Fruit fly (Drosophila melanogaster) whole organism, embryonic: ENCODE measurements around the gene CG10747.

ENCODE experiments used
- CG10462 ChIP-seq: fragments of 200-800 bp; sonication (Bioruptor generic); optimal IDR thresholded peaks from 2 replicates; lab custom pipeline; 2016; ENCODE audit warnings: missing biosample characterization, missing genetic modification characterization
- CG11695 ChIP-seq: fragments of 200-800 bp; sonication (Bioruptor generic); IDR thresholded peaks from 3 replicates; pipeline ENCODE4 v1.3.6; 2022; ENCODE audit warnings: missing biosample characterization, missing genetic modification characterization
- CG1233 ChIP-seq: fragments of 200-800 bp; sonication (Bioruptor generic); optimal IDR thresholded peaks from 4 replicates; lab custom pipeline; 2018; ENCODE audit warnings: missing biosample characterization, mild to moderate bottlenecking, missing genetic modification characterization
- CG13424 ChIP-seq: fragments of 200-800 bp; sonication (Bioruptor generic); optimal IDR thresholded peaks from 2 replicates; lab custom pipeline; 2019; ENCODE audit warnings: missing biosample characterization, mild to moderate bottlenecking, missing genetic modification characterization, moderate library complexity
- CG13624 ChIP-seq: fragments of 200-800 bp; sonication (Bioruptor generic); optimal IDR thresholded peaks from 2 replicates; lab custom pipeline; 2016; ENCODE audit warnings: missing biosample characterization, missing genetic modification characterization
- CG14441 ChIP-seq: fragments of 200-800 bp; sonication (Bioruptor generic); IDR thresholded peaks from 2 replicates; pipeline ENCODE4 v1.3.6; 2022; ENCODE audit warnings: missing biosample characterization, missing genetic modification characterization
- CG15514 ChIP-seq: fragments of 200-800 bp; sonication (Bioruptor generic); optimal IDR thresholded peaks from 3 replicates; lab custom pipeline; 2017; ENCODE audit warnings: missing biosample characterization, missing genetic modification characterization, mild to moderate bottlenecking, moderate library complexity, missing genetic modification reagents
- CG18619 ChIP-seq: fragments of 200-800 bp; sonication (Bioruptor generic); optimal IDR thresholded peaks from 3 replicates; lab custom pipeline; 2017; ENCODE audit warnings: missing biosample characterization, mild to moderate bottlenecking, missing genetic modification characterization
- CG33557 ChIP-seq: fragments of 200-800 bp; sonication (Bioruptor generic); optimal IDR thresholded peaks from 2 replicates; lab custom pipeline; 2019; ENCODE audit warnings: missing biosample characterization, mild to moderate bottlenecking, missing genetic modification characterization, moderate library complexity
- CG3407 ChIP-seq: fragments of 200-800 bp; sonication (Bioruptor generic); optimal IDR thresholded peaks from 2 replicates; lab custom pipeline; 2018; ENCODE audit warnings: missing biosample characterization, mild to moderate bottlenecking, missing genetic modification characterization
- CG3838 ChIP-seq: fragments of 200-800 bp; sonication (Bioruptor generic); optimal IDR thresholded peaks from 3 replicates; lab custom pipeline; 2016; ENCODE audit warnings: missing biosample characterization, missing genetic modification characterization
- CG6813 ChIP-seq: fragments of 200-800 bp; sonication (Bioruptor generic); optimal IDR thresholded peaks from 2 replicates; lab custom pipeline; 2017; ENCODE audit warnings: missing biosample characterization, missing genetic modification characterization, mild to moderate bottlenecking, moderate library complexity, missing genetic modification reagents
- CG9876 ChIP-seq: fragments of 200-800 bp; sonication (Bioruptor generic); optimal IDR thresholded peaks from 2 replicates; lab custom pipeline; 2016; ENCODE audit warnings: missing biosample characterization, missing genetic modification characterization
- Doc3 ChIP-seq: fragments of 200-800 bp; sonication (Bioruptor generic); IDR thresholded peaks from 3 replicates; pipeline ENCODE4 v1.3.6; 2022; ENCODE audit warnings: missing biosample characterization, missing genetic modification characterization; ENCODE audit not compliant: partially characterized antibody
- Eip74EF ChIP-seq, 2 experiments: fragments of 200-800 bp in 1 of 2; fragments of >200 bp in 1 of 2; sonication (Bioruptor generic) in 1 of 2; optimal IDR thresholded peaks; 2 replicates each; lab custom pipeline; 2017 to 2019; ENCODE audit warnings: missing biosample characterization in 2 of 2, missing genetic modification characterization in 2 of 2, mild to moderate bottlenecking in 1 of 2, moderate library complexity in 1 of 2
- Hmr ChIP-seq: fragments of 200-800 bp; sonication (Bioruptor generic); optimal IDR thresholded peaks from 3 replicates; lab custom pipeline; 2017; ENCODE audit warnings: mild to moderate bottlenecking, missing biosample characterization, missing genetic modification reagents, missing genetic modification characterization
- Lhr ChIP-seq: fragments of 200-800 bp; sonication (Bioruptor generic); optimal IDR thresholded peaks from 3 replicates; lab custom pipeline; 2017; ENCODE audit warnings: mild to moderate bottlenecking, missing biosample characterization, missing genetic modification reagents, missing genetic modification characterization
- Meics ChIP-seq: fragments of 200-800 bp; sonication (Bioruptor generic); optimal IDR thresholded peaks from 2 replicates; lab custom pipeline; 2017; ENCODE audit warnings: missing biosample characterization, mild to moderate bottlenecking, missing genetic modification characterization
- Myb ChIP-seq: fragments of 200-800 bp; sonication (Bioruptor generic); optimal IDR thresholded peaks from 2 replicates; lab custom pipeline; 2016; ENCODE audit warnings: missing biosample characterization, missing genetic modification characterization
- Nf-YC ChIP-seq: fragments of 200-800 bp; optimal IDR thresholded peaks from 3 replicates; lab custom pipeline; 2019; ENCODE audit warnings: missing biosample characterization, mild to moderate bottlenecking, missing genetic modification characterization, moderate library complexity
- Optix ChIP-seq: fragments of 200-800 bp; sonication (Bioruptor generic); IDR thresholded peaks from 3 replicates; pipeline ENCODE4 v1.3.6; 2022; ENCODE audit warnings: missing biosample characterization, missing genetic modification characterization
- TFAM ChIP-seq: fragments of 200-800 bp; sonication (Bioruptor generic); optimal IDR thresholded peaks from 2 replicates; lab custom pipeline; 2017; ENCODE audit warnings: missing biosample characterization, missing genetic modification characterization, inconsistent platforms
- ap ChIP-seq: fragments of 200-800 bp; sonication (Bioruptor generic); IDR thresholded peaks from 2 replicates; pipeline ENCODE4 v1.3.6; 2022; ENCODE audit warnings: missing biosample characterization, missing genetic modification characterization
- az2 ChIP-seq: fragments of 200-800 bp; sonication (Bioruptor generic); optimal IDR thresholded peaks from 3 replicates; lab custom pipeline; 2016; ENCODE audit warnings: missing biosample characterization, missing genetic modification characterization
- br ChIP-seq: fragments of >200 bp; optimal IDR thresholded peaks from 2 replicates; lab custom pipeline; 2017
- cas ChIP-seq: fragments of 200-800 bp; sonication (Bioruptor generic); IDR thresholded peaks from 2 replicates; pipeline ENCODE4 v1.3.6; 2022; ENCODE audit warnings: missing biosample characterization, missing genetic modification characterization
- chinmo ChIP-seq: fragments of 200-800 bp; sonication (Bioruptor generic); IDR thresholded peaks from 4 replicates; pipeline ENCODE4 v1.3.6; 2022; ENCODE audit warnings: missing biosample characterization, missing genetic modification characterization; ENCODE audit not compliant: partially characterized antibody
- corto ChIP-seq: fragments of 200-800 bp; sonication (Bioruptor generic); optimal IDR thresholded peaks from 2 replicates; lab custom pipeline; 2016; ENCODE audit warnings: missing biosample characterization, mild to moderate bottlenecking, missing genetic modification characterization, moderate library complexity
- dmrt11E ChIP-seq: fragments of 200-800 bp; sonication (Bioruptor generic); optimal IDR thresholded peaks from 3 replicates; lab custom pipeline; 2018; ENCODE audit warnings: missing biosample characterization, mild to moderate bottlenecking, missing genetic modification characterization, moderate library complexity
- esg ChIP-seq: fragments of 200-800 bp; sonication (Bioruptor generic); conservative IDR thresholded peaks from 2 replicates; pipeline ENCODE4 v1.3.6; 2022; ENCODE audit warnings: missing biosample characterization, missing genetic modification characterization
- hb ChIP-seq: fragments of 200-800 bp; sonication (Bioruptor generic); IDR thresholded peaks from 3 replicates; pipeline ENCODE4 v1.3.6; 2022; ENCODE audit warnings: missing biosample characterization, missing genetic modification characterization; ENCODE audit not compliant: partially characterized antibody
- hbn ChIP-seq: fragments of 200-800 bp; sonication (Bioruptor generic); IDR thresholded peaks from 2 replicates; pipeline ENCODE4 v1.3.6; 2022; ENCODE audit warnings: missing biosample characterization, missing genetic modification characterization; ENCODE audit not compliant: partially characterized antibody
- inv ChIP-seq: fragments of 200-800 bp; sonication (Bioruptor generic); IDR thresholded peaks from 2 replicates; pipeline ENCODE4 v1.3.6; 2022; ENCODE audit warnings: missing biosample characterization, missing genetic modification characterization; ENCODE audit not compliant: partially characterized antibody
- p53 ChIP-seq: fragments of 200-800 bp; sonication (Bioruptor generic); optimal IDR thresholded peaks from 2 replicates; lab custom pipeline; 2016; ENCODE audit warnings: missing biosample characterization, missing genetic modification characterization
- pnt ChIP-seq: fragments of 200-800 bp; sonication (Bioruptor generic); optimal IDR thresholded peaks from 3 replicates; lab custom pipeline; 2016; ENCODE audit warnings: missing biosample characterization, missing genetic modification characterization
- row ChIP-seq: fragments of 200-800 bp; sonication (Bioruptor generic); IDR thresholded peaks from 3 replicates; pipeline ENCODE4 v1.3.6; 2022; ENCODE audit warnings: missing biosample characterization, missing genetic modification characterization
- salm ChIP-seq: fragments of 200-800 bp; sonication (Bioruptor generic); optimal IDR thresholded peaks from 2 replicates; lab custom pipeline; 2018; ENCODE audit warnings: missing biosample characterization, mild to moderate bottlenecking, missing genetic modification characterization
- schlank ChIP-seq: fragments of 200-800 bp; sonication (Bioruptor generic); optimal IDR thresholded peaks from 2 replicates; lab custom pipeline; 2018; ENCODE audit warnings: missing biosample characterization, mild to moderate bottlenecking, missing genetic modification characterization
- scrt ChIP-seq: fragments of 200-800 bp; sonication (Bioruptor generic); optimal IDR thresholded peaks from 2 replicates; lab custom pipeline; 2018; ENCODE audit warnings: missing biosample characterization, mild to moderate bottlenecking, missing genetic modification characterization, moderate library complexity
- sens-2 ChIP-seq: fragments of 200-800 bp; sonication (Bioruptor generic); IDR thresholded peaks from 2 replicates; pipeline ENCODE4 v1.3.6; 2022; ENCODE audit warnings: missing biosample characterization, missing genetic modification characterization
- seq ChIP-seq: fragments of 200-800 bp; sonication (Bioruptor generic); IDR thresholded peaks from 2 replicates; pipeline ENCODE4 v1.3.6; 2022; ENCODE audit warnings: missing biosample characterization, missing genetic modification characterization
- slbo ChIP-seq: fragments of 200-800 bp; sonication (Bioruptor generic); IDR thresholded peaks from 2 replicates; pipeline ENCODE4 v1.3.6; 2022; ENCODE audit warnings: missing biosample characterization, missing genetic modification characterization
- ssp ChIP-seq: fragments of 200-800 bp; sonication (Bioruptor generic); IDR thresholded peaks from 2 replicates; pipeline ENCODE4 v1.3.6; 2022; ENCODE audit warnings: missing biosample characterization, missing genetic modification characterization
- ttk ChIP-seq: fragments of 200-800 bp; sonication (Bioruptor generic); IDR thresholded peaks from 2 replicates; pipeline ENCODE4 v2.1.2; 2022; ENCODE audit warnings: missing biosample characterization, missing genetic modification characterization
- tup ChIP-seq: fragments of 200-800 bp; sonication (Bioruptor generic); optimal IDR thresholded peaks from 2 replicates; lab custom pipeline; 2016; ENCODE audit warnings: missing biosample characterization, mild to moderate bottlenecking, missing genetic modification characterization, moderate library complexity
- vnd ChIP-seq: fragments of 200-800 bp; sonication (Bioruptor generic); IDR thresholded peaks from 3 replicates; pipeline ENCODE4 v1.3.6; 2022; ENCODE audit warnings: missing biosample characterization, missing genetic modification characterization; ENCODE audit not compliant: partially characterized antibody
- vvl ChIP-seq: fragments of 200-800 bp; sonication (Bioruptor generic); IDR thresholded peaks from 2 replicates; pipeline ENCODE4 v1.3.6; 2022; ENCODE audit warnings: missing biosample characterization, missing genetic modification characterization
- zen ChIP-seq: fragments of 200-800 bp; sonication (Bioruptor generic); optimal IDR thresholded peaks from 3 replicates; lab custom pipeline; 2018; ENCODE audit warnings: missing biosample characterization, mild to moderate bottlenecking, missing genetic modification characterization, moderate library complexity
- zfh2 ChIP-seq: fragments of 200-800 bp; sonication (Bioruptor generic); optimal IDR thresholded peaks from 2 replicates; lab custom pipeline; 2016; ENCODE audit warnings: missing biosample characterization, missing genetic modification characterization

CG10747 gene

DNA sequence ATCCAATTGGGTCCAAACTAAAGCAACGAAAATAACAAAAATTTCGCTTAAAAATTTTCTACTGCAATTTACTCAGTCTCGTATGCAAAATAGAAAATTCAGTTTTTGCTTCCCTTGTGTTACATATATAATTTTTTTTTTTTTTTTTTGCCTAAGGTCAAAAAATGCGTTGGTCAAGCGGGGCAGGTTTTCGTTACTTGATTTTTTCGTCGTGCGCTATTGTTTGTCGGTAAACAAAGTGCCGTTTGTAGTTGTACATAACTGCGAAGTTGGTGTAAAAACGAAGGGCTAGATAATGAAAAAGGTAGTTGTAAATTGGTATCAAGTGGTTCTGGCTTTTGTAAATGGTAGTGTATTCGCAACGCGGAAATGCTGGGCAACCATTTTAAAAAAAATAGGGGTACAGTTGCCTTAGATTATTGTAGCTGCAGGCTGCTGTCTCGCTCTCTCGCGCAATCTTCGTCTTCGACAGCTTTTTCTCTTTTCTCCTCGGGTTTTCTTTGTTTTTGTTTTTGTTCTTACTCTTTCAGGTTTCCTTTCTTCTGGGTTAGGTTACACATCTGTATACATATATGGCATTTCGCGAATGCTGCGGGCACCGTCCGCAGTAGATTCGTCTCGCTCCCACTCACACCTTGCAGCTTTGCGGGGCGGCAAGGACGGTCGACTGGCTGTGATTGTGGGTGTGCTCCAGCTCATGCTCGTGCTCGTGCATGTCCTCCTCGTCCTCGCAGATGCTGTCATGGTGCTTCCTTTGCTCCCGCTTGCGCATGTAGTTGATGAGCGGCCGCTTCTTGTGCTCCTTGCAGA, 8.8 kb downstream of the CG10747 start:
- no peak for TF ChIP-seq zfh2 (GFP tag; lab: Kevin White, UChicago)
- no peak for TF ChIP-seq dmrt11E (tag; lab: Kevin White, UChicago)
- TF ChIP-seq CG9876: no peak
- TF ChIP-seq Myb (GFP tag; lab: Kevin White, UChicago): no peak
- no peak for TF ChIP-seq Doc3 (GFP tag; lab: Robert Waterston, UW)
- no peak for TF ChIP-seq CG18619 (GFP tag; lab: Kevin White, UChicago)
- TF ChIP-seq Meics (GFP tag; lab: Kevin White, UChicago): peak; percentile 95
- no peak for TF ChIP-seq inv (GFP tag; lab: Robert Waterston, UW)
- TF ChIP-seq hbn (GFP tag; lab: Robert Waterston, UW): no peak
- TF ChIP-seq row: peak; percentile 16; the same call in 1 of the 3 replicates
- no peak for TF ChIP-seq seq
- TF ChIP-seq TFAM (GFP tag; lab: Kevin White, UChicago): no peak
- TF ChIP-seq chinmo (GFP tag; lab: Robert Waterston, UW): 0 out of 4 replicates have a peak, but pooled peaks have one; percentile 45
- peak; percentile 4 for TF ChIP-seq Hmr (GFP tag; lab: Kevin White, UChicago)
- no peak for TF ChIP-seq hb (GFP tag; lab: Robert Waterston, UW)
- no peak for TF ChIP-seq tup (GFP tag; lab: Kevin White, UChicago)
- no peak for TF ChIP-seq CG14441 (GFP tag; lab: Robert Waterston, UW)
- TF ChIP-seq schlank: no peak
- TF ChIP-seq vvl (GFP tag; lab: Robert Waterston, UW): no peak
- TF ChIP-seq az2 (GFP tag; lab: Kevin White, UChicago): no peak
- no peak for TF ChIP-seq CG3838 (GFP tag; lab: Kevin White, UChicago)
- TF ChIP-seq p53: peak; percentile 49
- no peak for TF ChIP-seq CG3407
- no peak for TF ChIP-seq pnt (GFP tag; lab: Kevin White, UChicago)
- TF ChIP-seq vnd (GFP tag; lab: Robert Waterston, UW): no peak
- no peak for TF ChIP-seq Optix
- TF ChIP-seq sens-2: 0 out of 2 replicates have a peak, but pooled peaks have one; percentile 16
- TF ChIP-seq salm (tag; lab: Kevin White, UChicago): no peak
- TF ChIP-seq Eip74EF (GFP tag; optimal IDR thresholded peaks at IDR 0.05; lab: Kevin White, UChicago): peak in 1 of 2 experiments; percentile 61
- no peak for TF ChIP-seq zen
- TF ChIP-seq CG11695 (GFP tag; lab: Robert Waterston, UW): no peak
- TF ChIP-seq CG6813 (GFP tag; lab: Kevin White, UChicago): no peak
- TF ChIP-seq slbo (GFP tag; lab: Robert Waterston, UW): peak; percentile 37; the same call in 1 of the 2 replicates
- no peak for TF ChIP-seq ssp
- no peak for TF ChIP-seq ap (GFP tag; lab: Robert Waterston, UW)
- TF ChIP-seq CG33557 (GFP tag; lab: Kevin White, UChicago): no peak
- TF ChIP-seq cas (GFP tag; lab: Robert Waterston, UW): no peak
- TF ChIP-seq br (lab: Kevin White, UChicago): no peak
- no peak for TF ChIP-seq scrt (GFP tag; lab: Kevin White, UChicago)
- no peak for TF ChIP-seq corto (GFP tag; lab: Kevin White, UChicago)
- TF ChIP-seq ttk: no peak
- TF ChIP-seq esg (GFP tag; lab: Robert Waterston, UW): no peak
- TF ChIP-seq CG10462 (GFP tag; lab: Kevin White, UChicago): no peak
- TF ChIP-seq CG13424 (tag; lab: Kevin White, UChicago): no peak
- TF ChIP-seq CG1233: no peak
- TF ChIP-seq CG13624 (GFP tag; lab: Kevin White, UChicago): peak; percentile 0
- no peak for TF ChIP-seq Lhr (GFP tag; lab: Kevin White, UChicago)
- TF ChIP-seq Nf-YC: no peak
- TF ChIP-seq CG15514 (GFP tag; lab: Kevin White, UChicago): no peak
